Worm (Caenorhabditis elegans): Measurements from ENCODE around the gene F55G11.8.

DNA sequence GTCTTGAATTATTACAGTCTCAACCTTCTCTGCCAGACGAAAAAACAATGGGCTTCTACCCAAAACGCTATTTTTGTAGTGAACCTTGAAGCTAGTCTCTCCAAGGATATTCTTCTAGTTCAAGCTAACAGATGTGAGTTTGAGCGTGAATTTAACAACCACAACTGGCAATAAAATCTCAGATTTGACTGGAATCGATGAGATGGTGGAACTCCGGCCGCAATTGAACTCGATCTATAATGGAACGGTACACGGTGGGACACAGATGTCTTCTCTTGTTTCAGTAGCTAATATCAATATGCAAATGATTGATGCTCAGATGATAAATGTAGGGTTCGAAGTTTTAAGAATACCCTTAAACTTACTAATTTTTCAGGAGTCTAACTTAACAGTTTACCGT is 15.0 kb downstream of the F55G11.8 start:
- TF ChIP-seq him-1 (tag; optimal IDR thresholded peaks at IDR 0.05) (no peak), W03F9.2 (tag; optimal IDR thresholded peaks at IDR 0.05) (no peak), dao-5 (tag; optimal IDR thresholded peaks at IDR 0.05) (no peak)
